Worm (Caenorhabditis elegans) whole organism, L1 larva: ENCODE results near the gene F45F2.9.

ENCODE experiments used
- aha-1 ChIP-seq: fragments of 150-350 bp; optimal IDR thresholded peaks from 2 replicates; lab custom pipeline; 2014; ENCODE audit warnings: missing biosample characterization, missing genetic modification characterization
- aly-2 ChIP-seq: fragments of 150-350 bp; optimal IDR thresholded peaks from 2 replicates; lab custom pipeline; 2014; ENCODE audit warnings: missing biosample characterization, missing genetic modification characterization
- ceh-63 ChIP-seq: fragments of 200-800 bp; sonication (Bioruptor generic); optimal IDR thresholded peaks from 2 replicates; lab custom pipeline; 2018; ENCODE audit warnings: mild to moderate bottlenecking, missing genetic modification characterization, missing compliant biosample characterization
- ceh-8 ChIP-seq: fragments of 200-800 bp; sonication (Bioruptor generic); optimal IDR thresholded peaks from 2 replicates; lab custom pipeline; 2018; ENCODE audit warnings: mild to moderate bottlenecking, missing genetic modification characterization, moderate library complexity, missing compliant biosample characterization
- dsc-1 ChIP-seq: sonication (generic microtip); optimal IDR thresholded peaks from 2 replicates; lab custom pipeline; 2016; ENCODE audit warnings: mild to moderate bottlenecking, missing genetic modification characterization, missing compliant biosample characterization
- efl-1 ChIP-seq, 4 experiments: fragments of 150-350 bp; optimal IDR thresholded peaks in 3 of 4; peaks in 1 of 4; 1 replicate in 1 of 4; 2 replicates in 3 of 4; lab custom pipeline; 2014; ENCODE audit warnings: missing biosample characterization in 2 of 4, missing genetic modification characterization in 2 of 4, missing genetic modification reagents in 2 of 4
- efl-3 ChIP-seq: fragments of 200-800 bp; sonication (Bioruptor generic); optimal IDR thresholded peaks from 2 replicates; lab custom pipeline; 2018; ENCODE audit warnings: mild to moderate bottlenecking, missing genetic modification characterization, missing compliant biosample characterization
- egl-13 ChIP-seq: sonication (generic microtip); optimal IDR thresholded peaks from 2 replicates; lab custom pipeline; 2016; ENCODE audit warnings: missing genotype, missing genetic modification reagents, missing genetic modification characterization, missing compliant biosample characterization
- egl-27 ChIP-seq, 2 experiments: fragments of 150-350 bp in 1 of 2; sonication (generic microtip); optimal IDR thresholded peaks; 3 replicates each; lab custom pipeline; 2017 to 2018; ENCODE audit warnings: missing biosample characterization in 2 of 2, missing genetic modification characterization in 2 of 2, missing genetic modification reagents in 2 of 2
- fkh-10 ChIP-seq: sonication (generic microtip); optimal IDR thresholded peaks from 2 replicates; lab custom pipeline; 2017; ENCODE audit warnings: missing biosample characterization, missing genetic modification reagents, missing genetic modification characterization
- fkh-4 ChIP-seq: sonication (generic microtip); optimal IDR thresholded peaks from 2 replicates; lab custom pipeline; 2016; ENCODE audit warnings: missing compliant biosample characterization, missing genetic modification characterization, borderline replicate concordance
- fkh-8 ChIP-seq: sonication (generic microtip); optimal IDR thresholded peaks from 2 replicates; lab custom pipeline; 2016; ENCODE audit warnings: mild to moderate bottlenecking, missing genetic modification characterization, missing compliant biosample characterization
- fos-1 ChIP-seq: fragments of 150-350 bp; optimal IDR thresholded peaks from 2 replicates; lab custom pipeline; 2014; ENCODE audit warnings: missing biosample characterization, missing genetic modification characterization
- grh-1 ChIP-seq: fragments of 200-800 bp; sonication (Bioruptor generic); IDR thresholded peaks from 2 replicates; pipeline ENCODE4 v1.3.6; 2022; ENCODE audit warnings: missing genetic modification reagents, missing genetic modification characterization, missing compliant biosample characterization
- hlh-17 ChIP-seq: fragments of 200-800 bp; sonication (Bioruptor generic); optimal IDR thresholded peaks from 2 replicates; lab custom pipeline; 2018; ENCODE audit warnings: missing genetic modification characterization, mild to moderate bottlenecking, missing compliant biosample characterization, moderate library complexity, borderline replicate concordance
- hpl-2 ChIP-seq: fragments of 150-350 bp; optimal IDR thresholded peaks from 2 replicates; lab custom pipeline; 2014; ENCODE audit warnings: missing biosample characterization, missing genetic modification reagents, missing genetic modification characterization
- isw-1 ChIP-seq: fragments of 200-800 bp; sonication (Bioruptor generic); IDR thresholded peaks from 2 replicates; pipeline ENCODE4 v1.3.6; 2022; ENCODE audit warnings: missing genetic modification characterization, missing compliant biosample characterization
- lin-13 ChIP-seq: fragments of 150-350 bp; optimal IDR thresholded peaks from 2 replicates; lab custom pipeline; 2014; ENCODE audit warnings: missing biosample characterization, missing genetic modification reagents, missing genetic modification characterization
- lin-14 ChIP-seq: fragments of 200-800 bp; sonication (Bioruptor generic); optimal IDR thresholded peaks from 2 replicates; lab custom pipeline; 2018; ENCODE audit warnings: mild to moderate bottlenecking, missing genetic modification characterization, moderate library complexity, missing compliant biosample characterization
- lin-15B ChIP-seq: fragments of 150-350 bp; sonication (generic microtip); optimal IDR thresholded peaks from 3 replicates; lab custom pipeline; 2014; ENCODE audit warnings: missing biosample characterization, missing genetic modification characterization
- lin-35 ChIP-seq, 2 experiments: fragments of 150-350 bp; optimal IDR thresholded peaks; 2 replicates each; lab custom pipeline; 2014; ENCODE audit warnings: missing biosample characterization in 2 of 2, missing genetic modification characterization in 2 of 2, missing genetic modification reagents in 2 of 2
- lin-39 ChIP-seq: fragments of 150-350 bp; optimal IDR thresholded peaks from 2 replicates; lab custom pipeline; 2014; ENCODE audit warnings: missing biosample characterization, missing genetic modification reagents, missing genetic modification characterization
- lsy-2 ChIP-seq, 2 experiments: fragments of 150-350 bp; optimal IDR thresholded peaks; 2 replicates each; lab custom pipeline; 2014; ENCODE audit warnings: missing biosample characterization in 2 of 2, missing genetic modification characterization in 2 of 2
- mab-9 ChIP-seq: fragments of 200-800 bp; sonication (Bioruptor generic); IDR thresholded peaks from 2 replicates; pipeline ENCODE4 v1.3.6; 2022; ENCODE audit warnings: missing genetic modification reagents, missing genetic modification characterization, missing compliant biosample characterization
- mep-1 ChIP-seq: fragments of 150-350 bp; optimal IDR thresholded peaks from 2 replicates; lab custom pipeline; 2014; ENCODE audit warnings: missing biosample characterization, missing genetic modification characterization
- nhr-11 ChIP-seq: fragments of 150-350 bp; optimal IDR thresholded peaks from 2 replicates; lab custom pipeline; 2014; ENCODE audit warnings: missing biosample characterization, missing genetic modification characterization
- nhr-19 ChIP-seq: fragments of 200-800 bp; sonication (Bioruptor generic); conservative IDR thresholded peaks from 2 replicates; pipeline ENCODE4 v1.3.6; 2022; ENCODE audit warnings: missing genetic modification characterization, missing compliant biosample characterization
- nhr-20 ChIP-seq: sonication (generic microtip); optimal IDR thresholded peaks from 2 replicates; lab custom pipeline; 2016; ENCODE audit warnings: mild to moderate bottlenecking, missing genetic modification characterization, missing compliant biosample characterization
- nhr-237 ChIP-seq: fragments of 150-350 bp; optimal IDR thresholded peaks from 2 replicates; lab custom pipeline; 2014; ENCODE audit warnings: missing biosample characterization, missing genetic modification characterization
- nhr-47 ChIP-seq: sonication (generic microtip); optimal IDR thresholded peaks from 2 replicates; lab custom pipeline; 2016; ENCODE audit warnings: mild to moderate bottlenecking, missing genetic modification characterization, moderate library complexity, missing compliant biosample characterization
- nhr-71 ChIP-seq: sonication (generic microtip); optimal IDR thresholded peaks from 2 replicates; lab custom pipeline; 2016; ENCODE audit warnings: mild to moderate bottlenecking, missing genetic modification characterization, moderate library complexity, missing compliant biosample characterization
- nhr-76 ChIP-seq: sonication (generic microtip); optimal IDR thresholded peaks from 2 replicates; lab custom pipeline; 2017; ENCODE audit warnings: missing biosample characterization, missing genetic modification characterization
- nhr-77 ChIP-seq: fragments of 150-350 bp; optimal IDR thresholded peaks from 2 replicates; lab custom pipeline; 2014; ENCODE audit warnings: missing biosample characterization, missing genetic modification characterization
- nhr-84 ChIP-seq: sonication (generic microtip); optimal IDR thresholded peaks from 2 replicates; lab custom pipeline; 2017; ENCODE audit warnings: missing biosample characterization, missing genetic modification characterization
- nhr-85 ChIP-seq: sonication (generic microtip); peaks from one replicate; lab custom pipeline; 2016; ENCODE audit warnings: missing genetic modification characterization, inconsistent platforms, missing compliant biosample characterization
- nhr-90 ChIP-seq: sonication (generic microtip); optimal IDR thresholded peaks from 2 replicates; lab custom pipeline; 2016; ENCODE audit warnings: mild to moderate bottlenecking, missing genetic modification characterization, missing compliant biosample characterization; ENCODE audit not compliant: poor library complexity
- pag-3 ChIP-seq: sonication (generic microtip); optimal IDR thresholded peaks from 2 replicates; lab custom pipeline; 2017; ENCODE audit warnings: missing genetic modification characterization, mild to moderate bottlenecking, missing compliant biosample characterization, antibody characterized with exemption, borderline replicate concordance; ENCODE audit not compliant: insufficient read depth
- pax-3 ChIP-seq: fragments of 200-800 bp; sonication (Bioruptor generic); optimal IDR thresholded peaks from 2 replicates; lab custom pipeline; 2018; ENCODE audit warnings: mild to moderate bottlenecking, missing genetic modification characterization, moderate library complexity, missing compliant biosample characterization
- rnt-1 ChIP-seq: sonication (generic microtip); optimal IDR thresholded peaks from 2 replicates; lab custom pipeline; 2016; ENCODE audit warnings: mild to moderate bottlenecking, missing genetic modification characterization, moderate library complexity, missing compliant biosample characterization
- skn-1 ChIP-seq: fragments of 150-350 bp; optimal IDR thresholded peaks from 2 replicates; lab custom pipeline; 2014; ENCODE audit warnings: missing biosample characterization, missing genetic modification characterization
- snpc-4 ChIP-seq: fragments of 150-350 bp; optimal IDR thresholded peaks from 2 replicates; lab custom pipeline; 2014; ENCODE audit warnings: missing biosample characterization, missing genetic modification characterization
- sox-4 ChIP-seq: sonication (generic microtip); optimal IDR thresholded peaks from 2 replicates; lab custom pipeline; 2016; ENCODE audit warnings: missing genetic modification characterization, missing compliant biosample characterization
- sptf-1 ChIP-seq: fragments of 150-350 bp; optimal IDR thresholded peaks from 2 replicates; lab custom pipeline; 2014; ENCODE audit warnings: missing biosample characterization, missing genetic modification characterization
- sup-37 ChIP-seq: fragments of 200-800 bp; sonication (Bioruptor generic); optimal IDR thresholded peaks from 2 replicates; lab custom pipeline; 2018; ENCODE audit warnings: mild to moderate bottlenecking, missing genetic modification characterization, missing compliant biosample characterization
- unc-130 ChIP-seq: fragments of 150-350 bp; optimal IDR thresholded peaks from 2 replicates; lab custom pipeline; 2017; ENCODE audit warnings: missing biosample characterization, missing genetic modification characterization, inconsistent platforms
- unc-30 ChIP-seq: sonication (generic microtip); optimal IDR thresholded peaks from 2 replicates; lab custom pipeline; 2017; ENCODE audit warnings: missing biosample characterization, missing genetic modification characterization
- unc-98 ChIP-seq: fragments of 200-800 bp; sonication (Bioruptor generic); IDR thresholded peaks from 2 replicates; pipeline ENCODE4 v1.3.6; 2022; ENCODE audit warnings: missing genetic modification characterization, missing compliant biosample characterization
- vab-15 ChIP-seq: sonication (generic microtip); optimal IDR thresholded peaks from 2 replicates; lab custom pipeline; 2017; ENCODE audit warnings: missing genotype, mild to moderate bottlenecking, missing genetic modification characterization, missing compliant biosample characterization
- xbp-1 ChIP-seq: sonication (generic microtip); optimal IDR thresholded peaks from 2 replicates; lab custom pipeline; 2016; ENCODE audit warnings: missing genetic modification characterization, missing compliant biosample characterization
- zag-1 ChIP-seq: fragments of 150-350 bp; optimal IDR thresholded peaks from 2 replicates; lab custom pipeline; 2014; ENCODE audit warnings: missing biosample characterization, missing genetic modification characterization
- zip-4 ChIP-seq: fragments of 200-800 bp; sonication (Bioruptor generic); optimal IDR thresholded peaks from 2 replicates; lab custom pipeline; 2018; ENCODE audit warnings: mild to moderate bottlenecking, missing genetic modification characterization, moderate library complexity, missing compliant biosample characterization
- ztf-4 ChIP-seq: fragments of 150-350 bp; optimal IDR thresholded peaks from 2 replicates; lab custom pipeline; 2014; ENCODE audit warnings: missing biosample characterization, missing genetic modification characterization

Gene F45F2.9

DNA sequence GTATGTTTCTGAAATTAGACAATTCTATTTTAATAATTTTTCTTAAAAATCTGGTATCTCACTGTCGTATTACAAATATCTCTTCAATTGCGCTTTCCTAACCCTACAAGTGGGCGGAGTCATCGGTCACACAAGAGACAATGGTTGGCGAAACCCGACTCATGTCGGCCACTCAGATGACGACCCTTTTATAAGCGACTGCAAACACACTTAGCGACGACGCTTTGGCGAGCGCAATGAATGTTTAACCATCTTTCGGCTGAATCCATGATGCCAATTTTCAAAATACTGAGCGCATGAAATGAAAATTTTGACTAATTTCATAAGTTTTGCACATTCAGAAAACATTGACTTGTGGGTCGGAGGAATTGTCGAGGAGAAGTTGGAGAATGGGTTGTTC, 12.9 kb downstream of the F45F2.9 start:
- peak; percentile 69 for TF ChIP-seq hlh-17
- peak; percentile 89 for TF ChIP-seq egl-13 (tag; lab: Kevin White, UChicago)
- TF ChIP-seq pag-3 (tag; lab: Kevin White, UChicago) = peak; percentile 39
- TF ChIP-seq lin-35 (GFP tag; optimal IDR thresholded peaks at IDR 0.05; lab: Kevin White, UChicago) = peak; percentile 70 to 83
- peak; percentile 93 for TF ChIP-seq nhr-20
- peak; percentile 96 for TF ChIP-seq aly-2 (tag; lab: Kevin White, UChicago)
- TF ChIP-seq xbp-1 (tag; lab: Kevin White, UChicago) = peak; percentile 91
- TF ChIP-seq hpl-2 (GFP tag; lab: Kevin White, UChicago) = peak; percentile 59
- TF ChIP-seq ceh-63 = peak; percentile 2
- TF ChIP-seq nhr-85 (tag; lab: Kevin White, UChicago) = peak; percentile 95
- TF ChIP-seq rnt-1 = peak; percentile 97
- TF ChIP-seq grh-1 (GFP tag; lab: Robert Waterston, UW) = peak; percentile 89
- TF ChIP-seq sup-37 (GFP tag; lab: Kevin White, UChicago) = peak; percentile 89
- TF ChIP-seq unc-130 (tag; lab: Kevin White, UChicago) = peak; percentile 98
- peak; percentile 95 for TF ChIP-seq dsc-1
- peak; percentile 68 for TF ChIP-seq aha-1 (tag; lab: Kevin White, UChicago)
- TF ChIP-seq snpc-4 (tag; lab: Kevin White, UChicago) = peak; percentile 100
- TF ChIP-seq nhr-84 = peak; percentile 79
- TF ChIP-seq isw-1 = peak; percentile 70
- peak; percentile 96 for TF ChIP-seq ceh-8
- peak; percentile 86 for TF ChIP-seq mab-9 (GFP tag; lab: Robert Waterston, UW)
- peak; percentile 66 for TF ChIP-seq fkh-4
- no peak for TF ChIP-seq zag-1 (tag; lab: Kevin White, UChicago)
- peak; percentile 73 to 81 for TF ChIP-seq efl-1 (optimal IDR thresholded peaks at IDR 0.05; lab: Kevin White, UChicago)
- peak; percentile 62 to 98 for TF ChIP-seq efl-1 (GFP tag; optimal IDR thresholded peaks at IDR 0.05 in 1 of 2; lab: Kevin White, UChicago)
- peak; percentile 30 for TF ChIP-seq fkh-8 (tag; lab: Kevin White, UChicago)
- TF ChIP-seq vab-15 (tag; lab: Kevin White, UChicago) = peak; percentile 62
- TF ChIP-seq nhr-237 = peak; percentile 12
- peak; percentile 90 for TF ChIP-seq sox-4 (tag; lab: Kevin White, UChicago)
- peak; percentile 94 for TF ChIP-seq nhr-71 (tag; lab: Kevin White, UChicago)
- peak; percentile 31 for TF ChIP-seq unc-30
- TF ChIP-seq lsy-2 (tag; optimal IDR thresholded peaks at IDR 0.05; lab: Kevin White, UChicago) = peak; percentile 68 to 88
- peak; percentile 55 for TF ChIP-seq fkh-10
- peak; percentile 52 for TF ChIP-seq lin-13 (GFP tag; lab: Kevin White, UChicago)
- TF ChIP-seq lin-14 (GFP tag; lab: Kevin White, UChicago) = peak; percentile 85
- no peak for TF ChIP-seq lin-15B (tag; lab: Kevin White, UChicago)
- TF ChIP-seq egl-27 (tag; optimal IDR thresholded peaks at IDR 0.05; lab: Kevin White, UChicago) = peak in 1 of 2 experiments; percentile 34
- TF ChIP-seq lin-39 = peak; percentile 90
- TF ChIP-seq nhr-90 = peak; percentile 97
- peak; percentile 97 for TF ChIP-seq nhr-47
- peak; percentile 75 for TF ChIP-seq unc-98 (GFP tag; lab: Robert Waterston, UW)
- peak; percentile 62 for TF ChIP-seq skn-1
- TF ChIP-seq nhr-19 (GFP tag; lab: Robert Waterston, UW) = peak; percentile 95
- peak; percentile 89 for TF ChIP-seq fos-1 (tag; lab: Kevin White, UChicago)
- TF ChIP-seq nhr-77 = peak; percentile 64
- peak; percentile 95 for TF ChIP-seq nhr-76 (tag; lab: Kevin White, UChicago)
- no peak for TF ChIP-seq sptf-1
- peak; percentile 86 for TF ChIP-seq zip-4 (GFP tag; lab: Kevin White, UChicago)
- peak; percentile 99 for TF ChIP-seq efl-3
- TF ChIP-seq pax-3 (tag; lab: Kevin White, UChicago) = peak; percentile 85
- TF ChIP-seq nhr-11 (tag; lab: Kevin White, UChicago) = peak; percentile 67
- peak; percentile 93 for TF ChIP-seq mep-1 (tag; lab: Kevin White, UChicago)
- TF ChIP-seq ztf-4 (tag; lab: Kevin White, UChicago) = peak; percentile 92
